Fruit fly (Drosophila melanogaster): ENCODE measurements around the gene Hs3st-B.
A peak's percentile ranks its signal among the peaks of the same experiment; 100 is the strongest.

The Hs3st-B gene

DNA sequence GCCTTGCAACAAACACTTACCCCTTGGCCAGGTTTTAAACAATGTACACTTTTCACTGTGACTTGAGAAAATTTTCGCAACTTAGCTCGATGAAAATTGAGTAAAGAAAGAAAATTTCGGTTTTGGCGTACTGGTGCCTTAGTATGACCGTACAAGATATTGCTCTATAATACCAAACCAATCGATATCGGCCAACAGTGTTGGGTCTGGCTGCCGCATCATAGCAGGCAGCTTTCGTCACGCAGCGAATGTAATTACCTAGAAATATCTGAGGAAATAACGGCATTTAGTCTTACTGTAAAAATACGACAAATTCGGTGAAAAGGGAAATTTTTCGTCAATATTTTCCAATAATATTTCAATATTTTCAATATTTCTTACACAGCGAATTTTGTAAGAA is 40.4 kb upstream of the Hs3st-B start, which contains the start of gene Ulp1 (continued):
- TF ChIP-seq CG14710 (tag; optimal IDR thresholded peaks at IDR 0.05) (peak; percentile 69), CG7839 (tag; optimal IDR thresholded peaks at IDR 0.05) (no peak), chif (GFP tag; optimal IDR thresholded peaks at IDR 0.05) (peak in 1 of 2 experiments; percentile 48), CG11723 (GFP tag; optimal IDR thresholded peaks at IDR 0.05) (no peak), nom (GFP tag; optimal IDR thresholded peaks at IDR 0.05) (no peak), CrebB (tag; optimal IDR thresholded peaks at IDR 0.05) (no peak), Stat92E (GFP tag; optimal IDR thresholded peaks at IDR 0.05) (no peak), Oli (tag; optimal IDR thresholded peaks at IDR 0.05) (no peak), phol (tag; optimal IDR thresholded peaks at IDR 0.05) (peak; percentile 37), ems (GFP tag; optimal IDR thresholded peaks at IDR 0.05) (peak; percentile 3), CG10274 (GFP tag; optimal IDR thresholded peaks at IDR 0.05) (no peak), CG13123 (GFP tag; optimal IDR thresholded peaks at IDR 0.05) (no peak), CG1647 (GFP tag; optimal IDR thresholded peaks at IDR 0.05) (no peak), CG2116 (GFP tag; optimal IDR thresholded peaks at IDR 0.05) (peak; percentile 65), ATbp (GFP tag; optimal IDR thresholded peaks at IDR 0.05) (no peak), stwl (tag; optimal IDR thresholded peaks at IDR 0.05) (peak; percentile 78), Asciz (GFP tag; optimal IDR thresholded peaks at IDR 0.05) (no peak), grn (GFP tag; optimal IDR thresholded peaks at IDR 0.05) (no peak), abd-A (tag; optimal IDR thresholded peaks at IDR 0.05) (no peak), GATAe (GFP tag; conservative IDR thresholded peaks at IDR 0.05) (no peak), CG2712 (tag; optimal IDR thresholded peaks at IDR 0.05) (peak; percentile 41), mam (GFP tag; optimal IDR thresholded peaks at IDR 0.05) (peak; percentile 34), Xbp1 (GFP tag; optimal IDR thresholded peaks at IDR 0.05) (peak; percentile 13), CG17385 (GFP tag; optimal IDR thresholded peaks at IDR 0.05) (peak; percentile 3), Awh (GFP tag; IDR thresholded peaks at IDR 0.05) (no peak), lov (optimal IDR thresholded peaks at IDR 0.05) (no peak), lov (GFP tag; IDR thresholded peaks at IDR 0.05) (no peak), row (GFP tag; IDR thresholded peaks at IDR 0.05) (peak; percentile 59; the same call in 2 of the 3 replicates), Mrtf (GFP tag; IDR thresholded peaks at IDR 0.05) (no peak), Trl (optimal IDR thresholded peaks at IDR 0.05) (no peak), Trl (GFP tag; optimal IDR thresholded peaks at IDR 0.05) (no peak), CoRest (tag; optimal IDR thresholded peaks at IDR 0.05) (peak; percentile 48), Sin3A (optimal IDR thresholded peaks at IDR 0.05) (peak; percentile 31), CG8290 (GFP tag; optimal IDR thresholded peaks at IDR 0.05) (peak; percentile 55), CG8290 (tag; optimal IDR thresholded peaks at IDR 0.05) (peak in 1 of 2 experiments; percentile 81), Sry-β (GFP tag; optimal IDR thresholded peaks at IDR 0.05) (peak; percentile 71), CG1024 (GFP tag; IDR thresholded peaks at IDR 0.05) (no peak), Dad (GFP tag; optimal IDR thresholded peaks at IDR 0.05) (no peak), Dll (GFP tag; IDR thresholded peaks at IDR 0.05; ENCODE audit: partially characterized antibody) (peak; percentile 43; the same call in 2 of the 4 replicates), salm (tag; optimal IDR thresholded peaks at IDR 0.05) (no peak), CG2199 (GFP tag; IDR thresholded peaks at IDR 0.05) (0 out of 3 replicates have a peak, but pooled peaks have one; percentile 9), CG9876 (GFP tag; optimal IDR thresholded peaks at IDR 0.05) (peak; percentile 4), bsh (GFP tag; optimal IDR thresholded peaks at IDR 0.05) (no peak), zen (tag; optimal IDR thresholded peaks at IDR 0.05) (peak; percentile 87), CG8089 (GFP tag; optimal IDR thresholded peaks at IDR 0.05) (no peak), crol (GFP tag; IDR thresholded peaks at IDR 0.05) (no peak), fru (optimal IDR thresholded peaks at IDR 0.05) (no peak), gcm2 (GFP tag; optimal IDR thresholded peaks at IDR 0.05) (no peak), ac (GFP tag; optimal IDR thresholded peaks at IDR 0.05) (no peak), CG3281 (GFP tag; optimal IDR thresholded peaks at IDR 0.05) (no peak), MESR4 (GFP tag; optimal IDR thresholded peaks at IDR 0.05) (peak; percentile 76), danr (GFP tag; IDR thresholded peaks at IDR 0.05) (no peak)
